Fruit fly (Drosophila melanogaster) whole organism, embryonic: ENCODE data around the gene lectin-33A.

Source experiments
- Asciz ChIP-seq: fragments of 200-800 bp; sonication (Bioruptor generic); optimal IDR thresholded peaks from 2 replicates; lab custom pipeline; 2017; ENCODE audit warnings: missing biosample characterization, mild to moderate bottlenecking, missing genetic modification characterization, missing genetic modification reagents
- CG10267 ChIP-seq: fragments of 200-800 bp; sonication (Bioruptor generic); optimal IDR thresholded peaks from 2 replicates; lab custom pipeline; 2018; ENCODE audit warnings: missing biosample characterization, mild to moderate bottlenecking, missing genetic modification characterization, moderate library complexity
- CG10462 ChIP-seq: fragments of 200-800 bp; sonication (Bioruptor generic); optimal IDR thresholded peaks from 2 replicates; lab custom pipeline; 2016; ENCODE audit warnings: missing biosample characterization, missing genetic modification characterization
- CG10543 ChIP-seq: fragments of 200-800 bp; sonication (Bioruptor generic); optimal IDR thresholded peaks from 3 replicates; lab custom pipeline; 2017; ENCODE audit warnings: missing biosample characterization, mild to moderate bottlenecking, missing genetic modification characterization, moderate library complexity
- CG14860 ChIP-seq: fragments of 200-800 bp; sonication (Bioruptor generic); IDR thresholded peaks from 3 replicates; pipeline ENCODE4 v1.3.6; 2022; ENCODE audit warnings: missing biosample characterization, missing genetic modification characterization; ENCODE audit not compliant: partially characterized antibody
- CG15269 ChIP-seq: fragments of 200-800 bp; sonication (Bioruptor generic); optimal IDR thresholded peaks from 2 replicates; lab custom pipeline; 2018; ENCODE audit warnings: missing biosample characterization, mild to moderate bottlenecking, missing genetic modification characterization, moderate library complexity
- CG1603 ChIP-seq: fragments of 200-800 bp; sonication (Bioruptor generic); optimal IDR thresholded peaks from 2 replicates; lab custom pipeline; 2019; ENCODE audit warnings: missing biosample characterization, mild to moderate bottlenecking, missing genetic modification characterization, moderate library complexity
- CG16813 ChIP-seq: fragments of 200-800 bp; sonication (Bioruptor generic); IDR thresholded peaks from 3 replicates; pipeline ENCODE4 v1.3.6; 2022; ENCODE audit warnings: missing biosample characterization, missing genetic modification characterization; ENCODE audit not compliant: partially characterized antibody
- CG16815 ChIP-seq: fragments of 200-800 bp; sonication (Bioruptor generic); optimal IDR thresholded peaks from 3 replicates; lab custom pipeline; 2017; ENCODE audit warnings: missing biosample characterization, mild to moderate bottlenecking, missing genetic modification characterization
- CG17829 ChIP-seq: fragments of 200-800 bp; optimal IDR thresholded peaks from 2 replicates; lab custom pipeline; 2019; ENCODE audit warnings: missing biosample characterization, mild to moderate bottlenecking, missing genetic modification characterization, moderate library complexity
- CG30403 ChIP-seq: fragments of 200-800 bp; sonication (Bioruptor generic); optimal IDR thresholded peaks from 3 replicates; lab custom pipeline; 2016; ENCODE audit warnings: missing biosample characterization, missing genetic modification characterization
- CG31224 ChIP-seq: fragments of 200-800 bp; sonication (Bioruptor generic); IDR thresholded peaks from 2 replicates; pipeline ENCODE4 v1.3.6; 2022; ENCODE audit warnings: missing biosample characterization, missing genetic modification characterization
- CG4282 ChIP-seq: fragments of 200-800 bp; sonication (Bioruptor generic); optimal IDR thresholded peaks from 2 replicates; lab custom pipeline; 2016; ENCODE audit warnings: missing biosample characterization, missing genetic modification characterization
- CG4730 ChIP-seq: fragments of 200-800 bp; sonication (Bioruptor generic); IDR thresholded peaks from 2 replicates; pipeline ENCODE4 v1.3.6; 2022; ENCODE audit warnings: missing biosample characterization, missing genetic modification characterization
- CG5953 ChIP-seq: fragments of 200-800 bp; sonication (Bioruptor generic); IDR thresholded peaks from 2 replicates; pipeline ENCODE4 v1.3.6; 2022; ENCODE audit warnings: missing biosample characterization, missing genetic modification characterization
- CG6683 ChIP-seq: fragments of 200-800 bp; sonication (Bioruptor generic); optimal IDR thresholded peaks from 2 replicates; lab custom pipeline; 2017; ENCODE audit warnings: missing biosample characterization, mild to moderate bottlenecking, missing genetic modification characterization, missing genetic modification reagents
- CG8290 ChIP-seq, 3 experiments: fragments of 200-800 bp; sonication (Bioruptor generic); optimal IDR thresholded peaks; 2 replicates each; lab custom pipeline; 2016 to 2019; ENCODE audit warnings: missing biosample characterization in 3 of 3, missing genetic modification characterization in 3 of 3, mild to moderate bottlenecking in 2 of 3, moderate library complexity in 1 of 3
- CTCF ChIP-seq: fragments of 200-800 bp; sonication (Bioruptor generic); optimal IDR thresholded peaks from 2 replicates; lab custom pipeline; 2017; ENCODE audit warnings: missing biosample characterization, mild to moderate bottlenecking, missing genetic modification characterization, moderate library complexity
- CkIIα-i1 ChIP-seq: fragments of 200-800 bp; sonication (Bioruptor generic); IDR thresholded peaks from 2 replicates; pipeline ENCODE4 v1.3.6; 2022; ENCODE audit warnings: missing biosample characterization, missing genetic modification characterization
- Deaf1 ChIP-seq: fragments of 200-800 bp; optimal IDR thresholded peaks from 3 replicates; lab custom pipeline; 2019; ENCODE audit warnings: missing biosample characterization, mild to moderate bottlenecking, missing genetic modification characterization, moderate library complexity
- E2f1 ChIP-seq: fragments of 200-800 bp; sonication (Bioruptor generic); IDR thresholded peaks from 2 replicates; pipeline ENCODE4 v1.3.6; 2022; ENCODE audit warnings: missing biosample characterization, missing genetic modification characterization
- GATAe ChIP-seq: fragments of 200-800 bp; sonication (Bioruptor generic); conservative IDR thresholded peaks from 2 replicates; pipeline ENCODE4 v1.3.6; 2022; ENCODE audit warnings: missing biosample characterization, missing genetic modification characterization
- Hey ChIP-seq: fragments of 200-800 bp; sonication (Bioruptor generic); optimal IDR thresholded peaks from 3 replicates; lab custom pipeline; 2018; ENCODE audit warnings: missing biosample characterization, mild to moderate bottlenecking, missing genetic modification characterization
- Hsf ChIP-seq: fragments of 200-800 bp; sonication (Bioruptor generic); optimal IDR thresholded peaks from 3 replicates; lab custom pipeline; 2016; ENCODE audit warnings: missing biosample characterization, missing genetic modification characterization
- Lhr ChIP-seq: fragments of 200-800 bp; sonication (Bioruptor generic); optimal IDR thresholded peaks from 3 replicates; lab custom pipeline; 2017; ENCODE audit warnings: mild to moderate bottlenecking, missing biosample characterization, missing genetic modification reagents, missing genetic modification characterization
- Mes4 ChIP-seq: fragments of 200-800 bp; sonication (Bioruptor generic); optimal IDR thresholded peaks from 2 replicates; lab custom pipeline; 2016; ENCODE audit warnings: missing biosample characterization, missing genetic modification characterization
- NC2α ChIP-seq: fragments of 200-800 bp; sonication (Bioruptor generic); optimal IDR thresholded peaks from 2 replicates; lab custom pipeline; 2016; ENCODE audit warnings: missing biosample characterization, missing genetic modification characterization
- NFAT ChIP-seq: fragments of 200-800 bp; sonication (Bioruptor generic); IDR thresholded peaks from 2 replicates; pipeline ENCODE4 v1.3.6; 2022; ENCODE audit warnings: missing biosample characterization, missing genetic modification characterization
- Sox100B ChIP-seq: fragments of 200-800 bp; sonication (Bioruptor generic); optimal IDR thresholded peaks from 3 replicates; lab custom pipeline; 2018; ENCODE audit warnings: missing biosample characterization, mild to moderate bottlenecking, missing genetic modification characterization
- Spps ChIP-seq: fragments of 200-800 bp; sonication (Bioruptor generic); optimal IDR thresholded peaks from 2 replicates; lab custom pipeline; 2018; ENCODE audit warnings: missing biosample characterization, mild to moderate bottlenecking, missing genetic modification characterization
- croc ChIP-seq: fragments of 200-800 bp; sonication (Bioruptor generic); conservative IDR thresholded peaks from 3 replicates; pipeline ENCODE4 v1.3.6; 2022; ENCODE audit warnings: missing biosample characterization, missing genetic modification characterization
- cwo ChIP-seq: fragments of 200-800 bp; sonication (Bioruptor generic); optimal IDR thresholded peaks from 3 replicates; lab custom pipeline; 2017; ENCODE audit warnings: missing biosample characterization, missing genetic modification characterization, mild to moderate bottlenecking, moderate library complexity, missing genetic modification reagents
- dpn ChIP-seq, 2 experiments: fragments of 200-800 bp; sonication (Bioruptor generic); optimal IDR thresholded peaks; 3 replicates each; lab custom pipeline; 2016; ENCODE audit warnings: missing biosample characterization in 2 of 2, missing genetic modification characterization in 2 of 2
- emc ChIP-seq: fragments of 200-800 bp; sonication (Bioruptor generic); optimal IDR thresholded peaks from 2 replicates; lab custom pipeline; 2016; ENCODE audit warnings: missing biosample characterization, missing genetic modification characterization
- esg ChIP-seq: fragments of 200-800 bp; sonication (Bioruptor generic); conservative IDR thresholded peaks from 2 replicates; pipeline ENCODE4 v1.3.6; 2022; ENCODE audit warnings: missing biosample characterization, missing genetic modification characterization
- ind ChIP-seq: fragments of 200-800 bp; sonication (Bioruptor generic); optimal IDR thresholded peaks from 3 replicates; lab custom pipeline; 2016; ENCODE audit warnings: missing biosample characterization, missing genetic modification characterization
- ken ChIP-seq: fragments of 200-800 bp; sonication (Bioruptor generic); IDR thresholded peaks from 3 replicates; pipeline ENCODE4 v1.3.6; 2022; ENCODE audit warnings: missing biosample characterization, missing genetic modification characterization
- maf-S ChIP-seq: fragments of 200-800 bp; sonication (Bioruptor generic); optimal IDR thresholded peaks from 2 replicates; lab custom pipeline; 2016; ENCODE audit warnings: missing biosample characterization, missing genetic modification characterization
- oc ChIP-seq: fragments of 200-800 bp; sonication (Bioruptor generic); optimal IDR thresholded peaks from 2 replicates; lab custom pipeline; 2018; ENCODE audit warnings: missing biosample characterization, mild to moderate bottlenecking, missing genetic modification characterization, moderate library complexity
- odd ChIP-seq: fragments of 200-800 bp; sonication (Bioruptor generic); optimal IDR thresholded peaks from 2 replicates; lab custom pipeline; 2017; ENCODE audit warnings: missing biosample characterization, mild to moderate bottlenecking, missing genetic modification characterization
- p53 ChIP-seq: fragments of 200-800 bp; sonication (Bioruptor generic); optimal IDR thresholded peaks from 2 replicates; lab custom pipeline; 2016; ENCODE audit warnings: missing biosample characterization, missing genetic modification characterization
- pan ChIP-seq, 4 experiments: fragments of >200 bp in 3 of 4; fragments of 200-800 bp in 1 of 4; sonication (Bioruptor generic) in 1 of 4; optimal IDR thresholded peaks in 3 of 4; IDR thresholded peaks in 1 of 4; 2 replicates each; pipeline versions ENCODE4 v1.3.6 to Lab custom; 2017 to 2022; ENCODE audit warnings: missing biosample characterization in 2 of 4, missing genetic modification characterization in 2 of 4, mixed read lengths in 1 of 4
- psq ChIP-seq: fragments of 200-800 bp; sonication (Bioruptor generic); optimal IDR thresholded peaks from 2 replicates; lab custom pipeline; 2017; ENCODE audit warnings: missing biosample characterization, missing genetic modification characterization
- ro ChIP-seq: fragments of 200-800 bp; sonication (Bioruptor generic); IDR thresholded peaks from 2 replicates; pipeline ENCODE4 v1.3.6; 2022; ENCODE audit warnings: missing biosample characterization, missing genetic modification characterization
- schlank ChIP-seq: fragments of 200-800 bp; sonication (Bioruptor generic); optimal IDR thresholded peaks from 2 replicates; lab custom pipeline; 2018; ENCODE audit warnings: missing biosample characterization, mild to moderate bottlenecking, missing genetic modification characterization
- sens-2 ChIP-seq: fragments of 200-800 bp; sonication (Bioruptor generic); IDR thresholded peaks from 2 replicates; pipeline ENCODE4 v1.3.6; 2022; ENCODE audit warnings: missing biosample characterization, missing genetic modification characterization
- so ChIP-seq: fragments of 200-800 bp; sonication (Bioruptor generic); IDR thresholded peaks from 3 replicates; pipeline ENCODE4 v1.3.6; 2022; ENCODE audit warnings: missing biosample characterization, missing genetic modification characterization
- vfl ChIP-seq: fragments of 200-800 bp; sonication (Bioruptor generic); optimal IDR thresholded peaks from 2 replicates; lab custom pipeline; 2016; ENCODE audit warnings: missing biosample characterization, missing genetic modification characterization
- zfh1 ChIP-seq: fragments of 200-800 bp; sonication (Bioruptor generic); IDR thresholded peaks from 3 replicates; pipeline ENCODE4 v1.3.6; 2022; ENCODE audit warnings: missing biosample characterization, missing genetic modification characterization

The lectin-33A gene

DNA sequence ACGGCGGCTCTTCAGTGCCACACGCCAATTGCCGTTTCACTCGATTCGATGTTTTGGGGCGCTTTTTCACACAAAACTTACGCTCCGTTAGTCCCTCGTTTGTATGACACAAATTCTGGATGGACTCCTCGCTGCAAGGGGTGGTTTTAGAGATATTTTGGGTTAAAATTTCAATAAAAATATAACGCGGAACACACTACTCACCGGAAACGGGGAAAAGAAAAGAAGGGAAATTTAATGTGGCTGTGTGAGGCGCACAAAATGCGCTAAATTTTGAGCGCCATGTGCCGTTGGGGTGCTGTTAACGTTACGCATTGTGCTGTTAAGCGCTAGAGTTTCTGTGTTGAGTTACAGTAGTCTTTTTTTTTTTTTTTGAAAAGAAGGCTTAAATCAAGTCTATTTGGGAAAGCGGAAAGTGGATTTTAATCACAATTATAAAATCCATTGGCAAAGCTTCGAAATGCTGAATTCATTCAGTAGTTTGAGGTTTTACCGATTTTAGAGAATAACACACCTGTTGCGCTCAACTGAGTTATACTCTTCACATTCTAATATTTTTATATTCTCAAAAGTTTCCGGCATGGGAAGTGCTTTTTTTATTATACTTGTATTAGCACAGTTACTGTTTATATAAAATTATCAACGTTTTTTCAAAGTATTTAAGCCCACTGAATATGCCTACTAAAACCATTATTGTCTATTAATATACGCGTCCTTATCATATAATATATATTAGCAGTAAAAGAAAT lies 2.2 kb downstream of the lectin-33A start, which contains the start of gene RpL9 (continued):
- TF ChIP-seq p53 (GFP tag; lab: Kevin White, UChicago): peak; percentile 80
- no peak for TF ChIP-seq Hey (tag; lab: Kevin White, UChicago)
- TF ChIP-seq Deaf1 (tag; lab: Kevin White, UChicago): no peak
- peak; percentile 43 for TF ChIP-seq CG6683 (GFP tag; lab: Kevin White, UChicago)
- TF ChIP-seq CG8290 (GFP tag; optimal IDR thresholded peaks at IDR 0.05; lab: Kevin White, UChicago): peak; percentile 69
- no peak for TF ChIP-seq CG8290 (tag; optimal IDR thresholded peaks at IDR 0.05; lab: Kevin White, UChicago)
- no peak for TF ChIP-seq so (GFP tag; lab: Robert Waterston, UW)
- no peak for TF ChIP-seq CG4282 (GFP tag; lab: Kevin White, UChicago)
- no peak; the same call in 1 of the 2 replicates for TF ChIP-seq CG5953
- TF ChIP-seq CG10267 (tag; lab: Kevin White, UChicago): peak; percentile 72
- TF ChIP-seq maf-S: peak; percentile 60
- TF ChIP-seq Mes4 (GFP tag; lab: Kevin White, UChicago): peak; percentile 68
- peak; percentile 81 for TF ChIP-seq Sox100B (GFP tag; lab: Kevin White, UChicago)
- no peak for TF ChIP-seq cwo (GFP tag; lab: Kevin White, UChicago)
- TF ChIP-seq NC2α (GFP tag; lab: Kevin White, UChicago): peak; percentile 25
- no peak; the same call in 1 of the 2 replicates for TF ChIP-seq E2f1
- TF ChIP-seq Asciz (GFP tag; lab: Kevin White, UChicago): peak; percentile 78
- peak; percentile 52 for TF ChIP-seq Hsf (GFP tag; lab: Kevin White, UChicago)
- no peak for TF ChIP-seq esg (GFP tag; lab: Robert Waterston, UW)
- TF ChIP-seq croc: no peak
- peak; percentile 79 for TF ChIP-seq schlank (tag; lab: Kevin White, UChicago)
- TF ChIP-seq ind: peak; percentile 11
- peak; percentile 75 for TF ChIP-seq CG1603 (tag; lab: Kevin White, UChicago)
- TF ChIP-seq CG10543 (GFP tag; lab: Kevin White, UChicago): no peak
- no peak for TF ChIP-seq ro (GFP tag; lab: Robert Waterston, UW)
- TF ChIP-seq CG17829 (tag; lab: Kevin White, UChicago): peak; percentile 58
- no peak for TF ChIP-seq CG14860 (GFP tag; lab: Robert Waterston, UW)
- peak; percentile 32 for TF ChIP-seq psq
- no peak for TF ChIP-seq GATAe (GFP tag; lab: Robert Waterston, UW)
- peak; percentile 58 for TF ChIP-seq Spps (tag; lab: Kevin White, UChicago)
- no peak; the same call in 2 of the 3 replicates for TF ChIP-seq zfh1 (GFP tag; lab: Robert Waterston, UW)
- TF ChIP-seq CkIIα-i1 (GFP tag; lab: Robert Waterston, UW): no peak
- TF ChIP-seq Lhr: peak; percentile 50
- TF ChIP-seq CG15269: no peak
- peak; percentile 84 for TF ChIP-seq sens-2 (GFP tag; lab: Robert Waterston, UW)
- peak; percentile 36 for TF ChIP-seq emc
- TF ChIP-seq CTCF: peak; percentile 47
- TF ChIP-seq NFAT (GFP tag; lab: Robert Waterston, UW): no peak; the same call in 1 of the 2 replicates
- TF ChIP-seq dpn (GFP tag; optimal IDR thresholded peaks at IDR 0.05; lab: Kevin White, UChicago): peak in 1 of 2 experiments; percentile 71
- no peak; the same call in 1 of the 2 replicates for TF ChIP-seq CG4730 (GFP tag; lab: Robert Waterston, UW)
- no peak for TF ChIP-seq CG30403 (GFP tag; lab: Kevin White, UChicago)
- no peak for TF ChIP-seq CG16813 (GFP tag; lab: Robert Waterston, UW)
- TF ChIP-seq oc (tag; lab: Kevin White, UChicago): no peak
- TF ChIP-seq ken: peak; percentile 76; the same call in 1 of the 3 replicates
- TF ChIP-seq pan (optimal IDR thresholded peaks at IDR 0.05; lab: Kevin White, UChicago): no peak
- TF ChIP-seq pan (GFP tag; optimal IDR thresholded peaks at IDR 0.05 in 1 of 2, IDR thresholded peaks at IDR 0.05 in 1 of 2): no peak
- TF ChIP-seq CG10462 (GFP tag; lab: Kevin White, UChicago): no peak
- no peak for TF ChIP-seq CG16815
- peak; percentile 87 for TF ChIP-seq odd
- TF ChIP-seq CG31224 (GFP tag; lab: Robert Waterston, UW): peak; percentile 49; the same call in 1 of the 2 replicates
- TF ChIP-seq vfl: peak; percentile 5
